Worm (Caenorhabditis elegans): Measurements from ENCODE around the gene miga-1.

miga-1 gene

DNA sequence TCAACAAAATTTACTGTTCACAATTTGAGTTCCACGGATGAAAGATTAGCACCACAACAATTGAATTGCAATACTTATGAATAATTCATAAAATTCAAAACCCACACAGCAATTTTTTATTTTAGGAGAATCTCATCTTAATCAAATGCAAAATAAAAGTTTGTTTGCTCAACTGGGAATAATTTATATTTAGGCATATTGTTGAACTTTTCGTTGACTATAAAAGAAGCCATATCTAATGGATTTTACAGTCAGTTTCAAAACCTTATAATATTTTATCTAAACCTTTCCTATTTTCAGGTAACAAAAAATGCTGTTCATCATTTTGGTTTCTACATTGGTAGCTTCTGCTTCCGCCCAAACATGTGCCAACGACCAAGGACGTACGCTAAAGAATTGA is 17.6 kb upstream of the miga-1 start, which contains the start of gene C54D10.3:
TSS of gene C54D10.3 (plus strand) at position 301 of the 400 bp plus-strand sequence.
- TF ChIP-seq nhr-28 (tag; optimal IDR thresholded peaks at IDR 0.05) (no peak), unc-120 (tag; optimal IDR thresholded peaks at IDR 0.05; ENCODE audit: poor library complexity, severe bottlenecking) (no peak), nhr-76 (tag; optimal IDR thresholded peaks at IDR 0.05) (no peak), elt-3 (tag; optimal IDR thresholded peaks at IDR 0.05) (no peak), zip-8 (tag; optimal IDR thresholded peaks at IDR 0.05) (no peak), nhr-237 (tag; optimal IDR thresholded peaks at IDR 0.05) (no peak), M03D4.4 (tag; optimal IDR thresholded peaks at IDR 0.05) (no peak), ceh-39 (tag; optimal IDR thresholded peaks at IDR 0.05) (no peak), bed-3 (GFP tag; optimal IDR thresholded peaks at IDR 0.05) (no peak), sptf-1 (tag; optimal IDR thresholded peaks at IDR 0.05) (no peak), pha-4 (tag; optimal IDR thresholded peaks at IDR 0.05) (no peak), ces-1 (GFP tag; optimal IDR thresholded peaks at IDR 0.05) (no peak), hlh-1 (tag; optimal IDR thresholded peaks at IDR 0.05) (no peak), ham-2 (GFP tag; optimal IDR thresholded peaks at IDR 0.05) (no peak), nhr-12 (tag; optimal IDR thresholded peaks at IDR 0.05) (no peak), unc-39 (tag; optimal IDR thresholded peaks at IDR 0.05) (no peak), lin-13 (tag; optimal IDR thresholded peaks at IDR 0.05) (no peak), ceh-83 (GFP tag; optimal IDR thresholded peaks at IDR 0.05) (no peak), tbx-8 (GFP tag; optimal IDR thresholded peaks at IDR 0.05) (no peak), drap-1 (GFP tag; optimal IDR thresholded peaks at IDR 0.05) (no peak)

DNA sequence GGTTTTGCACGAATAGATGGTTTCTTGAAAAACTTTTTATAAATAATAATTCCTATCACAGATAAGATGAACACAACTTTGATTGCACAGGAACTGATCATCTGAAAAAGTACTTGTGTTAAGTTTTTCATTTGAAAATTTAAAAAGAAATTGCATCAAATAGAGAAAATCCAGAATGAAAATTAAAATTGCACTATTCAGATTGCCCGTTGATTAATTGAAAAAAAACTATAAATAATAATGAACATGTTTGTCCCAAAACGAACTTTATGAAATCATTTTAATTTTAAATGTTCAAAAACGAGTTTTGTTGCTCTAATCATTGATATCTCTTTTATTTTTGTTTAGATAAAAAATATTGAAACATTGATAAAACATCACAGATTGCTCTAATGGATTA is 16.6 kb upstream of the miga-1 start, which contains the start of gene cdr-3:
TSS of gene cdr-3 (minus strand) at position 101 of the 400 bp plus-strand sequence.
- TF ChIP-seq mab-5 (tag; optimal IDR thresholded peaks at IDR 0.05) (no peak), nhr-28 (tag; optimal IDR thresholded peaks at IDR 0.05) (no peak), elt-1 (tag; optimal IDR thresholded peaks at IDR 0.05; ENCODE audit: borderline replicate concordance, insufficient read depth) (no peak), ztf-11 (tag; optimal IDR thresholded peaks at IDR 0.05) (no peak), pha-4 (tag; optimal IDR thresholded peaks at IDR 0.05) (no peak), drap-1 (GFP tag; optimal IDR thresholded peaks at IDR 0.05) (no peak), mep-1 (tag; optimal IDR thresholded peaks at IDR 0.05) (no peak), unc-39 (tag; optimal IDR thresholded peaks at IDR 0.05) (no peak), snpc-4 (tag; optimal IDR thresholded peaks at IDR 0.05) (no peak), ceh-83 (GFP tag; optimal IDR thresholded peaks at IDR 0.05) (no peak), lsy-2 (tag; optimal IDR thresholded peaks at IDR 0.05) (no peak), flh-1 (GFP tag; optimal IDR thresholded peaks at IDR 0.05) (no peak), nhr-12 (tag; optimal IDR thresholded peaks at IDR 0.05) (no peak), ceh-43 (GFP tag; optimal IDR thresholded peaks at IDR 0.05) (no peak), mls-2 (tag; optimal IDR thresholded peaks at IDR 0.05) (no peak), bed-3 (GFP tag; optimal IDR thresholded peaks at IDR 0.05) (no peak), nhr-237 (tag; optimal IDR thresholded peaks at IDR 0.05) (no peak)

DNA sequence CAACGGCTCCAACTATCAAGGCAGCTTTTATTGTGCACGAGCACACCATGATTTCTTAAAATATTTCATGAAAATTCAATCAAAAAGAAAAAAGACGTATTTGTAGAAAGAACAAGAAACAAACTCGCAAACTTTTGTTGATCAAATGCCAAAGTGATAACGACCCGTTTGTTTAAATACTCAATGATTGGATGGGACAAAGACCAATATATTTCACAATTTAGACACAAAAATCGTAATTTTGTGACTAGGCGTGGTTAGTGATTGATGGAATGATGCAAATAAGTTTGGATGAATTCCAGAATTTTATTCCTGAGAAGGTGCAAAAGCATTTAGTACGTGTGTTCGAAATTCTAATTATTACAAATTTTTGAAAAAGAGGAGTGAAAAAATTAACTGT is 15.0 kb upstream of the miga-1 start, which contains the start of gene cdr-2:
TSS of gene cdr-2 (minus strand) at position 54 of the 400 bp plus-strand sequence.
- TF ChIP-seq mls-2 (tag; optimal IDR thresholded peaks at IDR 0.05): no peak
- TF ChIP-seq flh-1 (GFP tag; optimal IDR thresholded peaks at IDR 0.05): no peak
- TF ChIP-seq mep-1 (tag; optimal IDR thresholded peaks at IDR 0.05): no peak

DNA sequence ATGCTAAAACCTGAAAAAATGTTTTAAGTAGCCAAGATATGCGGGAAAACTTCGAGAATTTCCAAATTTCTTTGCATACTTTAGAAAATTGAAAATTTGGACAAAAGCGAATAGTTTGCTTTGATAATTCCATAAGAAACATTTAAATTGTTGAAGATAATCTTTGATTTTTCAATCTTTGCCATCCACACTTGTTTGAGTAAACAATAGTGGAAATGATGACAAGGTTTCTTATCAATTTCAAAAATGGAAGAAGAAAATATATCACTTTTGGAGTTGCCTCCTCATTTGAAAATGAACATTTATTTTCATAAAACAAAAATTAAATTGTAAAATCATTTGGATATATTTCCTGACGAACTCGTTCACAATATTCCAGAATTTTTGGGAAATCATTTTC is 13.7 kb upstream of the miga-1 start:
- TF ChIP-seq nhr-2 (tag; optimal IDR thresholded peaks at IDR 0.05) (no peak), bed-3 (GFP tag; optimal IDR thresholded peaks at IDR 0.05) (no peak), M03D4.4 (tag; optimal IDR thresholded peaks at IDR 0.05) (no peak), lin-32 (GFP tag; optimal IDR thresholded peaks at IDR 0.05) (no peak), elt-3 (tag; optimal IDR thresholded peaks at IDR 0.05) (no peak)

DNA sequence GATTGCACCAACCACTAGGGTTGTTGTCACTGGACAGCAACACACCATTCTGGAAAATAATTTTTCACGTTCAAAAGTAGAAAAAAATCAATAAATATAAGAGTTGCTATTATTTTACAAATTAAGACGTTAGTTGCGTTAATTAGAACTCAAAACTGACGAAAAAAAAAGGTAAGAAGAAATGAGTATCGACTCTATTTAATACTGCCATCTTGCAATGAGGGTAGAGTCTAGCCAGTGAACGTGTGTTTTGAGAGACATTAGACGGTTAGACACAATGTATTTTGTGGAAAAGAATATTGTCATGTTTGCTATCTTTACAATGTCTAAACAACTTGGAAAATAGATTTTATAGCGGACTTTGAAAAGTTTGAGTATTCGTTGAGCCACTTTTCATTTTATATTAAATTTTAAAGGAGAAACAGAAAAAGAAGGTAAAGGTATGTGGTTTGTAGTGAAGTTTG is 13.0 kb upstream of the miga-1 start, which contains the start of gene cdr-6:
TSS of gene cdr-6 (minus strand) at position 51 of the 464 bp plus-strand sequence.
- TF ChIP-seq elt-1 (tag; optimal IDR thresholded peaks at IDR 0.05; ENCODE audit: borderline replicate concordance, insufficient read depth): no peak
- peak; percentile 22 for TF ChIP-seq ces-1 (GFP tag; optimal IDR thresholded peaks at IDR 0.05)

Data from whole organism, mixed stage, embryonic.